Worm (Caenorhabditis elegans) whole organism, young adult: ENCODE data around the gene nlp-25.

Source experiments
- B0336.3 ChIP-seq: fragments of 200-800 bp; sonication (Bioruptor generic); IDR thresholded peaks from 2 replicates; pipeline ENCODE4 v1.3.6; 2022; ENCODE audit warnings: missing genetic modification characterization, missing compliant biosample characterization
- C06A6.2 ChIP-seq: fragments of 200-800 bp; sonication (Bioruptor generic); conservative IDR thresholded peaks from 2 replicates; pipeline ENCODE4 v1.3.6; 2022; ENCODE audit warnings: missing genetic modification characterization, missing compliant biosample characterization
- D2030.7 ChIP-seq: fragments of 200-800 bp; sonication (Bioruptor generic); IDR thresholded peaks from 2 replicates; pipeline ENCODE4 v1.3.6; 2022; ENCODE audit warnings: missing genetic modification reagents, missing genetic modification characterization, missing compliant biosample characterization
- F39B2.1 ChIP-seq: fragments of 200-800 bp; sonication (Bioruptor generic); IDR thresholded peaks from 2 replicates; pipeline ENCODE4 v1.3.6; 2022; ENCODE audit warnings: missing genetic modification reagents, missing genetic modification characterization, missing compliant biosample characterization
- F49E8.2 ChIP-seq: sonication (generic microtip); optimal IDR thresholded peaks from 3 replicates; lab custom pipeline; 2017; ENCODE audit warnings: missing genetic modification characterization, mild to moderate bottlenecking, missing compliant biosample characterization, antibody characterized with exemption, moderate library complexity; ENCODE audit not compliant: insufficient read depth
- F52B5.7 ChIP-seq: sonication (generic microtip); optimal IDR thresholded peaks from 2 replicates; lab custom pipeline; 2016; ENCODE audit warnings: mild to moderate bottlenecking, missing genetic modification characterization, missing compliant biosample characterization
- F57C9.4 ChIP-seq: sonication (generic microtip); optimal IDR thresholded peaks from 2 replicates; lab custom pipeline; 2017; ENCODE audit warnings: mild to moderate bottlenecking, missing genetic modification characterization, missing compliant biosample characterization
- K11D2.4 ChIP-seq: fragments of 200-800 bp; sonication (Bioruptor generic); IDR thresholded peaks from 2 replicates; pipeline ENCODE4 v1.3.6; 2022; ENCODE audit warnings: missing genetic modification reagents, missing genetic modification characterization, missing compliant biosample characterization
- T26A5.8 ChIP-seq: sonication (generic microtip); optimal IDR thresholded peaks from 2 replicates; lab custom pipeline; 2016; ENCODE audit warnings: missing genetic modification characterization, missing compliant biosample characterization
- Y53F4B.3 ChIP-seq: fragments of 200-800 bp; sonication (Bioruptor generic); IDR thresholded peaks from 2 replicates; pipeline ENCODE4 v1.3.6; 2022; ENCODE audit warnings: missing genetic modification reagents, missing genetic modification characterization, missing compliant biosample characterization
- Y53G8AR.9 ChIP-seq: fragments of 200-800 bp; sonication (Bioruptor generic); conservative IDR thresholded peaks from 2 replicates; pipeline ENCODE4 v1.3.6; 2022; ENCODE audit warnings: missing genetic modification reagents, missing genetic modification characterization, missing compliant biosample characterization
- Y67H2A.10 ChIP-seq: fragments of 200-800 bp; sonication (Bioruptor generic); conservative IDR thresholded peaks from 2 replicates; pipeline ENCODE4 v1.3.6; 2022; ENCODE audit warnings: missing genetic modification reagents, missing genetic modification characterization, missing compliant biosample characterization
- ZK185.1 ChIP-seq: sonication (generic microtip); optimal IDR thresholded peaks from 2 replicates; lab custom pipeline; 2016; ENCODE audit warnings: mild to moderate bottlenecking, missing genetic modification characterization, missing compliant biosample characterization; ENCODE audit not compliant: poor library complexity, severe bottlenecking
- ama-1 ChIP-seq, 3 experiments: fragments of 150-350 bp in 1 of 3; sonication (generic microtip) in 2 of 3; optimal IDR thresholded peaks; 2 replicates each; lab custom pipeline; 2014 to 2018; ENCODE audit warnings: missing biosample characterization in 2 of 3, missing genetic modification characterization in 2 of 3, missing genetic modification reagents in 2 of 3
- bed-1 ChIP-seq: fragments of 200-800 bp; sonication (Bioruptor generic); IDR thresholded peaks from 2 replicates; pipeline ENCODE4 v1.3.6; 2022; ENCODE audit warnings: missing genetic modification reagents, missing genetic modification characterization, missing compliant biosample characterization
- ccch-3 ChIP-seq: fragments of 200-800 bp; sonication (Bioruptor generic); optimal IDR thresholded peaks from 2 replicates; lab custom pipeline; 2018; ENCODE audit warnings: mild to moderate bottlenecking, missing genetic modification characterization, missing compliant biosample characterization
- cebp-1 ChIP-seq, 2 experiments: fragments of 200-800 bp in 1 of 2; sonication (Bioruptor generic) in 1 of 2; sonication (generic microtip) in 1 of 2; IDR thresholded peaks in 1 of 2; optimal IDR thresholded peaks in 1 of 2; 2 replicates each; pipeline versions ENCODE4 v1.3.6 to Lab custom; 2017 to 2022; ENCODE audit warnings: missing compliant biosample characterization in 2 of 2, missing genetic modification characterization in 2 of 2, mild to moderate bottlenecking in 1 of 2, missing genetic modification reagents in 1 of 2, moderate library complexity in 1 of 2
- efl-1 ChIP-seq: fragments of 150-350 bp; optimal IDR thresholded peaks from 2 replicates; lab custom pipeline; 2014; ENCODE audit warnings: missing biosample characterization, missing genetic modification reagents, missing genetic modification characterization
- egl-44 ChIP-seq: fragments of 200-800 bp; sonication (Bioruptor generic); IDR thresholded peaks from 2 replicates; pipeline ENCODE4 v1.3.6; 2022; ENCODE audit warnings: missing genetic modification reagents, missing genetic modification characterization, missing compliant biosample characterization
- ekl-4 ChIP-seq: fragments of 200-800 bp; sonication (Bioruptor generic); IDR thresholded peaks from 2 replicates; pipeline ENCODE4 v1.3.6; 2022; ENCODE audit warnings: missing genetic modification reagents, missing genetic modification characterization, missing compliant biosample characterization
- ets-4 ChIP-seq: fragments of 200-800 bp; sonication (Bioruptor generic); optimal IDR thresholded peaks from 2 replicates; lab custom pipeline; 2018; ENCODE audit warnings: mild to moderate bottlenecking, missing genetic modification characterization, missing compliant biosample characterization
- lin-54 ChIP-seq: fragments of 200-800 bp; sonication (Bioruptor generic); optimal IDR thresholded peaks from 2 replicates; lab custom pipeline; 2018; ENCODE audit warnings: mild to moderate bottlenecking, missing genetic modification characterization, missing compliant biosample characterization
- lir-1 ChIP-seq: fragments of 200-800 bp; sonication (Bioruptor generic); conservative IDR thresholded peaks from 2 replicates; pipeline ENCODE4 v1.3.6; 2022; ENCODE audit warnings: missing genetic modification reagents, missing genetic modification characterization, missing compliant biosample characterization
- madf-10 ChIP-seq: sonication (generic microtip); optimal IDR thresholded peaks from 2 replicates; lab custom pipeline; 2016; ENCODE audit warnings: mild to moderate bottlenecking, missing genetic modification characterization, missing compliant biosample characterization
- madf-8 ChIP-seq: fragments of 200-800 bp; sonication (Bioruptor generic); conservative IDR thresholded peaks from 2 replicates; pipeline ENCODE4 v1.3.6; 2022; ENCODE audit warnings: missing genetic modification reagents, missing genetic modification characterization, missing compliant biosample characterization
- nfya-2 ChIP-seq: fragments of 200-800 bp; sonication (Bioruptor generic); IDR thresholded peaks from 2 replicates; pipeline ENCODE4 v1.3.6; 2022; ENCODE audit warnings: missing genetic modification reagents, missing genetic modification characterization, missing compliant biosample characterization
- nfyb-1 ChIP-seq: fragments of 200-800 bp; sonication (Bioruptor generic); IDR thresholded peaks from 2 replicates; pipeline ENCODE4 v1.3.6; 2022; ENCODE audit warnings: missing genetic modification reagents, missing genetic modification characterization, missing compliant biosample characterization
- nhr-179 ChIP-seq: sonication (generic microtip); optimal IDR thresholded peaks from 2 replicates; lab custom pipeline; 2016; ENCODE audit warnings: mild to moderate bottlenecking, missing genetic modification characterization, missing compliant biosample characterization
- nhr-27 ChIP-seq: fragments of 200-800 bp; sonication (Bioruptor generic); optimal IDR thresholded peaks from 2 replicates; lab custom pipeline; 2018; ENCODE audit warnings: mild to moderate bottlenecking, missing genetic modification characterization, moderate library complexity, missing compliant biosample characterization
- nhr-80 ChIP-seq: sonication (generic microtip); optimal IDR thresholded peaks from 2 replicates; lab custom pipeline; 2016; ENCODE audit warnings: missing genetic modification characterization, missing compliant biosample characterization
- rcor-1 ChIP-seq: fragments of 200-800 bp; sonication (Bioruptor generic); IDR thresholded peaks from 2 replicates; pipeline ENCODE4 v1.3.6; 2022; ENCODE audit warnings: missing genetic modification reagents, missing genetic modification characterization, missing compliant biosample characterization
- repo-1 ChIP-seq: sonication (generic microtip); optimal IDR thresholded peaks from 2 replicates; lab custom pipeline; 2017; ENCODE audit warnings: mild to moderate bottlenecking, missing genetic modification characterization, missing compliant biosample characterization
- tbp1 ChIP-seq: fragments of 200-800 bp; sonication (Bioruptor generic); optimal IDR thresholded peaks from 2 replicates; lab custom pipeline; 2018; ENCODE audit warnings: mild to moderate bottlenecking, missing genetic modification characterization, missing compliant biosample characterization
- tbx-9 ChIP-seq: sonication (generic microtip); optimal IDR thresholded peaks from 2 replicates; lab custom pipeline; 2016; ENCODE audit warnings: borderline replicate concordance, missing genetic modification characterization, inconsistent platforms, missing compliant biosample characterization
- tlf-1 ChIP-seq: fragments of 200-800 bp; sonication (Bioruptor generic); optimal IDR thresholded peaks from 2 replicates; lab custom pipeline; 2018; ENCODE audit warnings: mild to moderate bottlenecking, missing genetic modification characterization, missing compliant biosample characterization
- unc-62 ChIP-seq: fragments of 150-350 bp; optimal IDR thresholded peaks from 2 replicates; lab custom pipeline; 2014; ENCODE audit warnings: missing biosample characterization, missing genetic modification reagents, missing genetic modification characterization
- xnd-1 ChIP-seq: sonication (generic microtip); optimal IDR thresholded peaks from 2 replicates; lab custom pipeline; 2016; ENCODE audit warnings: missing genotype, missing genetic modification reagents, missing genetic modification characterization, missing compliant biosample characterization
- zfh-2 ChIP-seq: fragments of 200-800 bp; sonication (Bioruptor generic); conservative IDR thresholded peaks from 2 replicates; pipeline ENCODE4 v1.3.6; 2022; ENCODE audit warnings: missing genetic modification reagents, missing genetic modification characterization, missing compliant biosample characterization
- ztf-26 ChIP-seq: sonication (generic microtip); optimal IDR thresholded peaks from 2 replicates; lab custom pipeline; 2017; ENCODE audit warnings: missing genetic modification characterization, missing compliant biosample characterization
- ztf-28 ChIP-seq: fragments of 200-800 bp; sonication (Bioruptor generic); IDR thresholded peaks from 2 replicates; pipeline ENCODE4 v1.3.6; 2022; ENCODE audit warnings: missing genetic modification reagents, missing genetic modification characterization, missing compliant biosample characterization
- ztf-3 ChIP-seq: fragments of 200-800 bp; sonication (Bioruptor generic); optimal IDR thresholded peaks from 2 replicates; lab custom pipeline; 2018; ENCODE audit warnings: mild to moderate bottlenecking, missing genetic modification characterization, missing compliant biosample characterization

Gene nlp-25

ce11 chrV:19643015-19643414 is 37.0 kb downstream of the nlp-25 start (continued):
- TF ChIP-seq Y67H2A.10 (peak; percentile 53; the same call in 1 of the 2 replicates), madf-10 (tag; lab: Kevin White, UChicago) (peak; percentile 85), Y53G8AR.9 (GFP tag; lab: Robert Waterston, UW) (peak; percentile 94), ets-4 (peak; percentile 92), ama-1 (optimal IDR thresholded peaks at IDR 0.05; lab: Kevin White, UChicago) (no peak), ama-1 (GFP tag; optimal IDR thresholded peaks at IDR 0.05; lab: Kevin White, UChicago) (peak; percentile 79 to 89), T26A5.8 (tag; lab: Kevin White, UChicago) (peak; percentile 96), egl-44 (GFP tag; lab: Robert Waterston, UW) (peak; percentile 92), nfyb-1 (GFP tag; lab: Robert Waterston, UW) (peak; percentile 96), madf-8 (GFP tag; lab: Robert Waterston, UW) (0 out of 2 replicates have a peak, but pooled peaks have one; percentile 34), tbx-9 (tag; lab: Kevin White, UChicago) (peak; percentile 65), ekl-4 (GFP tag; lab: Robert Waterston, UW) (no peak; the same call in 1 of the 2 replicates), efl-1 (GFP tag; lab: Kevin White, UChicago) (peak; percentile 27), ZK185.1 (no peak), zfh-2 (GFP tag; lab: Robert Waterston, UW) (peak; percentile 94), ztf-28 (GFP tag; lab: Robert Waterston, UW) (peak; percentile 75; the same call in 1 of the 2 replicates), lir-1 (GFP tag; lab: Robert Waterston, UW) (0 out of 2 replicates have a peak, but pooled peaks have one; percentile 43), nfya-2 (GFP tag; lab: Robert Waterston, UW) (peak; percentile 83), Y53F4B.3 (GFP tag; lab: Robert Waterston, UW) (0 out of 2 replicates have a peak, but pooled peaks have one; percentile 9), F57C9.4 (no peak), B0336.3 (GFP tag; lab: Robert Waterston, UW) (peak; percentile 93), F49E8.2 (tag; lab: Kevin White, UChicago) (peak; percentile 94), F39B2.1 (GFP tag; lab: Robert Waterston, UW) (0 out of 2 replicates have a peak, but pooled peaks have one; percentile 38), C06A6.2 (GFP tag; lab: Robert Waterston, UW) (peak; percentile 73), cebp-1 (GFP tag; IDR thresholded peaks at IDR 0.05; lab: Robert Waterston, UW) (peak; percentile 59; the same call in 1 of the 2 replicates), cebp-1 (tag; optimal IDR thresholded peaks at IDR 0.05; lab: Kevin White, UChicago) (peak; percentile 84), ccch-3 (no peak), nhr-179 (peak; percentile 50), bed-1 (GFP tag; lab: Robert Waterston, UW) (peak; percentile 88; the same call in 1 of the 2 replicates), repo-1 (tag; lab: Kevin White, UChicago) (peak; percentile 95), D2030.7 (GFP tag; lab: Robert Waterston, UW) (peak; percentile 94), rcor-1 (GFP tag; lab: Robert Waterston, UW) (peak; percentile 92), nhr-80 (tag; lab: Kevin White, UChicago) (peak; percentile 53), tbp1 (GFP tag; lab: Kevin White, UChicago) (peak; percentile 100), ztf-26 (tag; lab: Kevin White, UChicago) (peak; percentile 91), nhr-27 (tag; lab: Kevin White, UChicago) (peak; percentile 89), F52B5.7 (tag; lab: Kevin White, UChicago) (peak; percentile 94), ztf-3 (GFP tag; lab: Kevin White, UChicago) (peak; percentile 49), tlf-1 (GFP tag; lab: Kevin White, UChicago) (no peak), lin-54 (GFP tag; lab: Kevin White, UChicago) (peak; percentile 89), unc-62 (GFP tag; lab: Kevin White, UChicago) (no peak), xnd-1 (tag; lab: Kevin White, UChicago) (peak; percentile 24), K11D2.4 (GFP tag; lab: Robert Waterston, UW) (peak; percentile 83)
